Fruit fly (Drosophila melanogaster) Kc167 (cell line): Measurements from ENCODE around the gene Pph13.

Experiments
- Sin3A ChIP-seq: fragments of >200 bp; optimal IDR thresholded peaks from 2 replicates; lab custom pipeline; 2018; ENCODE audit warnings: missing external identifiers
- h ChIP-seq: fragments of >200 bp; optimal IDR thresholded peaks from 3 replicates; lab custom pipeline; 2018; ENCODE audit warnings: missing external identifiers
- psq ChIP-seq: fragments of >200 bp; optimal IDR thresholded peaks from 2 replicates; lab custom pipeline; 2017; ENCODE audit warnings: missing external identifiers
- ttk ChIP-seq: sonication (Bioruptor generic); optimal IDR thresholded peaks from 2 replicates; lab custom pipeline; 2017; ENCODE audit warnings: missing external identifiers

dm6 chr2L:559770-560567, 17.3 kb upstream of the Pph13 start, which contains the start of gene rempA:
- no peak for TF ChIP-seq h (lab: Kevin White, UChicago)
- TF ChIP-seq ttk: no peak
- TF ChIP-seq Sin3A: no peak
- no peak for TF ChIP-seq psq
